Worm (Caenorhabditis elegans) whole organism, L4 larva: ENCODE measurements around the gene lips-10.

ENCODE experiments used
- aha-1 ChIP-seq: fragments of 150-350 bp; peaks from one replicate; lab custom pipeline; 2014; ENCODE audit warnings: missing biosample characterization, missing genetic modification characterization
- ceh-62 ChIP-seq: sonication (generic microtip); optimal IDR thresholded peaks from 2 replicates; lab custom pipeline; 2017; ENCODE audit warnings: missing biosample characterization, missing genetic modification characterization
- cey-2 ChIP-seq: sonication (generic microtip); optimal IDR thresholded peaks from 3 replicates; lab custom pipeline; 2017; ENCODE audit warnings: missing genetic modification characterization, mild to moderate bottlenecking, missing compliant biosample characterization, antibody characterized with exemption, borderline replicate concordance; ENCODE audit not compliant: insufficient read depth
- dmd-6 ChIP-seq: fragments of 200-800 bp; sonication (Bioruptor generic); IDR thresholded peaks from 2 replicates; pipeline ENCODE4 v1.3.6; 2022; ENCODE audit warnings: missing genetic modification reagents, missing genetic modification characterization, missing compliant biosample characterization
- egl-27 ChIP-seq: sonication (generic microtip); optimal IDR thresholded peaks from 3 replicates; lab custom pipeline; 2017; ENCODE audit warnings: missing biosample characterization, missing genetic modification reagents, missing genetic modification characterization
- egl-43 ChIP-seq: fragments of 200-800 bp; sonication (Bioruptor generic); IDR thresholded peaks from 2 replicates; pipeline ENCODE4 v1.3.6; 2022; ENCODE audit warnings: missing genetic modification reagents, missing genetic modification characterization, missing compliant biosample characterization
- fos-1 ChIP-seq: fragments of 150-350 bp; optimal IDR thresholded peaks from 2 replicates; lab custom pipeline; 2014; ENCODE audit warnings: missing biosample characterization, missing genetic modification characterization
- hlh-11 ChIP-seq: fragments of 200-800 bp; sonication (Bioruptor generic); optimal IDR thresholded peaks from 2 replicates; lab custom pipeline; 2018; ENCODE audit warnings: mild to moderate bottlenecking, missing genetic modification characterization, missing compliant biosample characterization
- hlh-30 ChIP-seq: sonication (generic microtip); optimal IDR thresholded peaks from 2 replicates; lab custom pipeline; 2017; ENCODE audit warnings: antibody characterized with exemption, mild to moderate bottlenecking, missing genetic modification characterization, missing compliant biosample characterization; ENCODE audit not compliant: insufficient read depth
- lim-7 ChIP-seq: fragments of 200-800 bp; sonication (Bioruptor generic); IDR thresholded peaks from 2 replicates; pipeline ENCODE4 v1.3.6; 2022; ENCODE audit warnings: missing genetic modification characterization, missing compliant biosample characterization
- lin-15B ChIP-seq: fragments of 150-350 bp; sonication (generic microtip); optimal IDR thresholded peaks from 3 replicates; lab custom pipeline; 2014; ENCODE audit warnings: missing biosample characterization, missing genetic modification characterization
- lin-29 ChIP-seq: fragments of 200-800 bp; sonication (Bioruptor generic); IDR thresholded peaks from 2 replicates; pipeline ENCODE4 v1.3.6; 2022; ENCODE audit warnings: missing genetic modification reagents, missing genetic modification characterization, missing compliant biosample characterization
- lin-38 ChIP-seq: fragments of 200-800 bp; sonication (Bioruptor generic); IDR thresholded peaks from 2 replicates; pipeline ENCODE4 v1.3.6; 2022; ENCODE audit warnings: missing genetic modification reagents, missing genetic modification characterization, missing compliant biosample characterization
- lsy-2 ChIP-seq, 2 experiments: fragments of 150-350 bp in 1 of 2; sonication (generic microtip) in 1 of 2; optimal IDR thresholded peaks; 2 replicates each; lab custom pipeline; 2014 to 2017; ENCODE audit warnings: missing biosample characterization in 2 of 2, missing genetic modification characterization in 2 of 2
- madf-5 ChIP-seq, 2 experiments: fragments of 200-800 bp; sonication (Bioruptor generic); IDR thresholded peaks; 2 replicates each; pipeline ENCODE4 v1.3.6; 2022; ENCODE audit warnings: missing compliant biosample characterization in 2 of 2, missing genetic modification characterization in 2 of 2
- mdl-1 ChIP-seq, 2 experiments: fragments of 150-350 bp in 1 of 2; sonication (generic microtip) in 1 of 2; optimal IDR thresholded peaks; 2 replicates each; lab custom pipeline; 2014 to 2017; ENCODE audit warnings: missing biosample characterization in 2 of 2, missing genetic modification characterization in 2 of 2
- mep-1 ChIP-seq: fragments of 150-350 bp; sonication (generic microtip); optimal IDR thresholded peaks from 3 replicates; lab custom pipeline; 2014; ENCODE audit warnings: missing biosample characterization, missing genetic modification characterization
- mes-2 ChIP-seq: sonication (generic microtip); optimal IDR thresholded peaks from 2 replicates; lab custom pipeline; 2016; ENCODE audit warnings: missing genotype, mild to moderate bottlenecking, missing genetic modification characterization, missing compliant biosample characterization; ENCODE audit not compliant: poor library complexity, severe bottlenecking
- nhr-237 ChIP-seq: sonication (generic microtip); optimal IDR thresholded peaks from 2 replicates; lab custom pipeline; 2017; ENCODE audit warnings: missing biosample characterization, missing genetic modification characterization
- nhr-28 ChIP-seq: fragments of 150-350 bp; optimal IDR thresholded peaks from 2 replicates; lab custom pipeline; 2014; ENCODE audit warnings: missing biosample characterization, missing genetic modification characterization
- nhr-41 ChIP-seq: fragments of 200-800 bp; sonication (Bioruptor generic); IDR thresholded peaks from 2 replicates; pipeline ENCODE4 v1.3.6; 2022; ENCODE audit warnings: missing genetic modification reagents, missing genetic modification characterization, missing compliant biosample characterization
- php-3 ChIP-seq: fragments of 200-800 bp; sonication (Bioruptor generic); IDR thresholded peaks from 2 replicates; pipeline ENCODE4 v1.3.6; 2022; ENCODE audit warnings: missing genetic modification reagents, missing genetic modification characterization, missing compliant biosample characterization
- pqm-1 ChIP-seq: sonication (generic microtip); optimal IDR thresholded peaks from 2 replicates; lab custom pipeline; 2017; ENCODE audit warnings: missing biosample characterization, missing genetic modification characterization
- saeg-2 ChIP-seq: fragments of 200-800 bp; sonication (Bioruptor generic); IDR thresholded peaks from 2 replicates; pipeline ENCODE4 v1.3.6; 2022; ENCODE audit warnings: missing genetic modification reagents, missing genetic modification characterization, missing compliant biosample characterization
- set-16 ChIP-seq: fragments of 200-800 bp; sonication (Bioruptor generic); IDR thresholded peaks from 2 replicates; pipeline ENCODE4 v1.3.6; 2022; ENCODE audit warnings: missing genetic modification reagents, missing genetic modification characterization, missing compliant biosample characterization
- tra-1 ChIP-seq: fragments of 200-800 bp; sonication (Bioruptor generic); IDR thresholded peaks from 2 replicates; pipeline ENCODE4 v1.3.6; 2022; ENCODE audit warnings: missing genetic modification reagents, missing genetic modification characterization, missing compliant biosample characterization
- unc-62 ChIP-seq, 3 experiments: fragments of 150-350 bp in 1 of 3; sonication (generic microtip); optimal IDR thresholded peaks in 2 of 3; peaks in 1 of 3; 1 replicate in 1 of 3; 2 replicates in 2 of 3; lab custom pipeline; 2014 to 2017; ENCODE audit warnings: missing biosample characterization in 3 of 3, missing genetic modification characterization in 3 of 3, missing genetic modification reagents in 3 of 3, missing genotype in 1 of 3
- zag-1 ChIP-seq: fragments of 150-350 bp; optimal IDR thresholded peaks from 2 replicates; lab custom pipeline; 2014; ENCODE audit warnings: missing biosample characterization, missing genetic modification characterization

The lips-10 gene

ce11 chrII:8485603-8486002, 46.6 kb downstream of the lips-10 start, which contains the start of gene gbh-2 (continued):
- no peak for TF ChIP-seq lin-15B (tag; lab: Kevin White, UChicago)
- TF ChIP-seq hlh-11 (tag; lab: Kevin White, UChicago): peak; percentile 68
- peak; percentile 98 for TF ChIP-seq nhr-28
- TF ChIP-seq lim-7: no peak
- TF ChIP-seq aha-1 (tag; lab: Kevin White, UChicago): peak; percentile 43
- peak in 1 of 2 experiments; percentile 19 for TF ChIP-seq mdl-1 (tag; optimal IDR thresholded peaks at IDR 0.05; lab: Kevin White, UChicago)
- no peak for TF ChIP-seq egl-27 (tag; lab: Kevin White, UChicago)
- TF ChIP-seq egl-43: no peak
- TF ChIP-seq madf-5 (GFP tag; IDR thresholded peaks at IDR 0.05; lab: Robert Waterston, UW): no peak
- peak in 1 of 2 experiments; percentile 67 for TF ChIP-seq lsy-2 (tag; optimal IDR thresholded peaks at IDR 0.05; lab: Kevin White, UChicago)
- no peak for TF ChIP-seq ceh-62
- peak; percentile 73 for TF ChIP-seq hlh-30
- TF ChIP-seq fos-1 (tag; lab: Kevin White, UChicago): no peak
- peak; percentile 36; the same call in 1 of the 2 replicates for TF ChIP-seq tra-1 (GFP tag; lab: Robert Waterston, UW)
- TF ChIP-seq, all 104 proteins: peak for 21

- TF ChIP-seq php-3 (GFP tag; lab: Robert Waterston, UW) (no peak), cey-2 (no peak), saeg-2 (no peak), zag-1 (tag; lab: Kevin White, UChicago) (no peak), pqm-1 (tag; lab: Kevin White, UChicago) (no peak), dmd-6 (GFP tag; lab: Robert Waterston, UW) (no peak), aha-1 (tag; lab: Kevin White, UChicago) (peak; percentile 53), lin-29 (GFP tag; lab: Robert Waterston, UW) (no peak), lin-38 (GFP tag; lab: Robert Waterston, UW) (no peak), set-16 (GFP tag; lab: Robert Waterston, UW) (no peak), unc-62 (GFP tag; optimal IDR thresholded peaks at IDR 0.05 in 1 of 2; lab: Kevin White, UChicago) (peak in 1 of 2 experiments; percentile 63), unc-62 (tag; optimal IDR thresholded peaks at IDR 0.05; lab: Kevin White, UChicago) (no peak), mep-1 (tag; lab: Kevin White, UChicago) (no peak), nhr-41 (no peak), mes-2 (tag; lab: Kevin White, UChicago) (no peak), nhr-237 (tag; lab: Kevin White, UChicago) (no peak)
These were observed 49.2 kb downstream of the lips-10 start for ce11 chrII:8488123-8488522.
